Fruit fly (Drosophila melanogaster) whole organism: ENCODE results near the gene CG17746.

ENCODE experiments used
- CG8478 ChIP-seq: fragments of >200 bp; optimal IDR thresholded peaks from 2 replicates; lab custom pipeline; 2018; ENCODE audit warnings: inconsistent platforms
- Dll ChIP-seq: fragments of >200 bp; optimal IDR thresholded peaks from 2 replicates; lab custom pipeline; 2017
- EcR ChIP-seq, 2 experiments: fragments of >200 bp; optimal IDR thresholded peaks; 2 replicates each; lab custom pipeline; 2017; ENCODE audit warnings: missing biosample characterization in 2 of 2, missing genetic modification characterization in 2 of 2, missing genetic modification reagents in 2 of 2
- psq ChIP-seq: fragments of >200 bp; optimal IDR thresholded peaks from 2 replicates; lab custom pipeline; 2017
- usp ChIP-seq: fragments of >200 bp; optimal IDR thresholded peaks from 2 replicates; lab custom pipeline; 2017; ENCODE audit warnings: missing biosample characterization, missing genetic modification characterization, mixed read lengths

- TF ChIP-seq CG8478 (lab: Kevin White, UChicago) (no peak), psq (lab: Kevin White, UChicago) (no peak), EcR (GFP tag; optimal IDR thresholded peaks at IDR 0.05; lab: Kevin White, UChicago) (no peak), Dll (lab: Kevin White, UChicago) (no peak), usp (GFP tag; lab: Kevin White, UChicago) (no peak)
These were observed 33.1 kb downstream of the CG17746 start, which contains the start of gene CG33160 for dm6 chr3L:3206263-3206662.
